Worm (Caenorhabditis elegans) whole organism, L2 larva: ENCODE data around the gene srbc-68.

ENCODE experiments used
- C34F6.9 ChIP-seq: fragments of 150-350 bp; optimal IDR thresholded peaks from 2 replicates; lab custom pipeline; 2014; ENCODE audit warnings: missing biosample characterization, missing genetic modification characterization
- F13H6.1 ChIP-seq: sonication (generic microtip); optimal IDR thresholded peaks from 2 replicates; lab custom pipeline; 2016; ENCODE audit warnings: missing genetic modification characterization, missing compliant biosample characterization
- ceh-16 ChIP-seq: fragments of 150-350 bp; optimal IDR thresholded peaks from 2 replicates; lab custom pipeline; 2014; ENCODE audit warnings: missing biosample characterization, missing genetic modification characterization
- fos-1 ChIP-seq: fragments of 150-350 bp; optimal IDR thresholded peaks from 2 replicates; lab custom pipeline; 2014; ENCODE audit warnings: missing biosample characterization, missing genetic modification characterization
- lin-13 ChIP-seq: fragments of 150-350 bp; optimal IDR thresholded peaks from 2 replicates; lab custom pipeline; 2014; ENCODE audit warnings: missing biosample characterization, missing genetic modification reagents, missing genetic modification characterization
- mbf-1 ChIP-seq: sonication (generic microtip); optimal IDR thresholded peaks from 2 replicates; lab custom pipeline; 2017; ENCODE audit warnings: missing biosample characterization, missing genetic modification characterization
- mdl-1 ChIP-seq, 2 experiments: fragments of 150-350 bp in 1 of 2; sonication (generic microtip) in 1 of 2; optimal IDR thresholded peaks; 2 replicates each; lab custom pipeline; 2017; ENCODE audit warnings: missing biosample characterization in 2 of 2, missing genetic modification characterization in 2 of 2
- nhr-10 ChIP-seq: sonication (generic microtip); optimal IDR thresholded peaks from 2 replicates; lab custom pipeline; 2017; ENCODE audit warnings: missing biosample characterization, missing genetic modification characterization
- nhr-12 ChIP-seq: fragments of 150-350 bp; optimal IDR thresholded peaks from 2 replicates; lab custom pipeline; 2014; ENCODE audit warnings: missing biosample characterization, missing genetic modification characterization
- nhr-25 ChIP-seq: fragments of 150-350 bp; sonication (generic microtip); optimal IDR thresholded peaks from 3 replicates; lab custom pipeline; 2014; ENCODE audit warnings: missing biosample characterization, missing genetic modification characterization
- unc-39 ChIP-seq: fragments of 150-350 bp; optimal IDR thresholded peaks from 2 replicates; lab custom pipeline; 2014; ENCODE audit warnings: missing biosample characterization, missing genetic modification characterization

DNA sequence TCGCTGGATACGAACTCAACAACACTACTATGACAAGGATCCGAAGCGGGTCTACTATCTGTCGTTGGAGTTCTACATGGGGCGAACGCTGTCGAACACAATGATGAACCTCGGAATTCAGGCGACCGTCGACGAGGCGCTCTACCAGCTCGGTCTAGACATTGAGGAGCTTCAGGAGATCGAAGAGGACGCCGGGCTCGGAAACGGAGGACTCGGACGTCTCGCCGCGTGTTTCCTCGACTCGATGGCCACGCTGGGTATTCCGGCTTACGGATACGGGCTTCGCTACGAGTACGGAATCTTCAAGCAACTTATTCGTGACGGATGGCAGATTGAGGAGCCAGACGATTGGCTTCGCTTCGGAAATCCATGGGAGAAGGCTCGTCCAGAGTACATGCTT lies 35.2 kb upstream of the srbc-68 start:
- no peak for TF ChIP-seq mbf-1
- no peak for TF ChIP-seq F13H6.1 (tag; lab: Kevin White, UChicago)
- no peak for TF ChIP-seq ceh-16
- TF ChIP-seq unc-39 (tag; lab: Kevin White, UChicago), result no peak
- no peak for TF ChIP-seq nhr-25 (tag; lab: Kevin White, UChicago)
- no peak for TF ChIP-seq nhr-12
- TF ChIP-seq fos-1 (tag; lab: Kevin White, UChicago), result no peak
- no peak for TF ChIP-seq nhr-10 (tag; lab: Kevin White, UChicago)
- no peak for TF ChIP-seq lin-13 (GFP tag; lab: Kevin White, UChicago)
- TF ChIP-seq C34F6.9 (tag; lab: Kevin White, UChicago), result no peak
- TF ChIP-seq mdl-1 (tag; optimal IDR thresholded peaks at IDR 0.05; lab: Kevin White, UChicago), result no peak
